Fruit fly (Drosophila melanogaster) whole organism, adult: Measurements from ENCODE around the gene chrb.

ENCODE experiments used
- CG11617 ChIP-seq: fragments of 200-800 bp; sonication (Bioruptor generic); optimal IDR thresholded peaks from 2 replicates; lab custom pipeline; 2017; ENCODE audit warnings: mild to moderate bottlenecking, missing biosample characterization, missing genetic modification reagents, missing genetic modification characterization
- CG12768 ChIP-seq: fragments of 200-800 bp; sonication (Bioruptor generic); optimal IDR thresholded peaks from 2 replicates; lab custom pipeline; 2017; ENCODE audit warnings: missing biosample characterization, missing genetic modification characterization, mild to moderate bottlenecking, moderate library complexity, missing genetic modification reagents
- CG14711 ChIP-seq: fragments of 200-800 bp; sonication (Bioruptor generic); optimal IDR thresholded peaks from 2 replicates; lab custom pipeline; 2018; ENCODE audit warnings: missing biosample characterization, mild to moderate bottlenecking, missing genetic modification characterization, moderate library complexity
- CG1620 ChIP-seq: fragments of 200-800 bp; sonication (Bioruptor generic); optimal IDR thresholded peaks from 2 replicates; lab custom pipeline; 2016; ENCODE audit warnings: missing biosample characterization, missing genetic modification characterization
- CG33017 ChIP-seq: fragments of 200-800 bp; sonication (Bioruptor generic); optimal IDR thresholded peaks from 2 replicates; lab custom pipeline; 2018; ENCODE audit warnings: missing biosample characterization, mild to moderate bottlenecking, missing genetic modification characterization, moderate library complexity
- CG5204 ChIP-seq: fragments of 200-800 bp; sonication (Bioruptor generic); optimal IDR thresholded peaks from 2 replicates; lab custom pipeline; 2016; ENCODE audit warnings: missing biosample characterization, missing genetic modification characterization
- CG7045 ChIP-seq: fragments of 200-800 bp; sonication (Bioruptor generic); optimal IDR thresholded peaks from 2 replicates; lab custom pipeline; 2017; ENCODE audit warnings: missing biosample characterization, mild to moderate bottlenecking, missing genetic modification characterization
- CG7101 ChIP-seq: fragments of 200-800 bp; sonication (Bioruptor generic); optimal IDR thresholded peaks from 2 replicates; lab custom pipeline; 2018; ENCODE audit warnings: missing biosample characterization, mild to moderate bottlenecking, missing genetic modification characterization, moderate library complexity
- Clk ChIP-seq: fragments of 200-800 bp; sonication (Bioruptor generic); optimal IDR thresholded peaks from 2 replicates; lab custom pipeline; 2017; ENCODE audit warnings: missing biosample characterization, missing genetic modification characterization
- Crg-1 ChIP-seq: fragments of 200-800 bp; sonication (Bioruptor generic); optimal IDR thresholded peaks from 2 replicates; lab custom pipeline; 2016; ENCODE audit warnings: missing biosample characterization, missing genetic modification characterization
- Hr96 ChIP-seq: fragments of 200-800 bp; sonication (Bioruptor generic); optimal IDR thresholded peaks from 2 replicates; lab custom pipeline; 2016; ENCODE audit warnings: missing biosample characterization, missing genetic modification characterization
- Mnt ChIP-seq: fragments of 200-800 bp; sonication (Bioruptor generic); optimal IDR thresholded peaks from 2 replicates; lab custom pipeline; 2016; ENCODE audit warnings: missing biosample characterization, mild to moderate bottlenecking, missing genetic modification characterization
- bab1 ChIP-seq: fragments of 200-800 bp; sonication (Bioruptor generic); optimal IDR thresholded peaks from 3 replicates; lab custom pipeline; 2019; ENCODE audit warnings: missing biosample characterization, mild to moderate bottlenecking, missing genetic modification characterization, moderate library complexity
- cic ChIP-seq: fragments of 200-800 bp; sonication (Bioruptor generic); optimal IDR thresholded peaks from 2 replicates; lab custom pipeline; 2017; ENCODE audit warnings: missing biosample characterization, mild to moderate bottlenecking, missing genetic modification characterization, moderate library complexity
- cnc ChIP-seq, 2 experiments: fragments of >200 bp; optimal IDR thresholded peaks; 2 replicates each; lab custom pipeline; 2017
- kay ChIP-seq: fragments of 200-800 bp; sonication (Bioruptor generic); peaks from one replicate; lab custom pipeline; 2016; ENCODE audit warnings: missing biosample characterization, missing genetic modification characterization, borderline replicate concordance
- ovo ChIP-seq: fragments of 200-800 bp; sonication (Bioruptor generic); optimal IDR thresholded peaks from 2 replicates; lab custom pipeline; 2016; ENCODE audit warnings: missing biosample characterization, missing genetic modification characterization
- pad ChIP-seq: fragments of 200-800 bp; sonication (Bioruptor generic); optimal IDR thresholded peaks from 3 replicates; lab custom pipeline; 2017; ENCODE audit warnings: missing biosample characterization, missing genetic modification characterization, mild to moderate bottlenecking, moderate library complexity, missing genetic modification reagents
- tj ChIP-seq: fragments of 200-800 bp; sonication (Bioruptor generic); optimal IDR thresholded peaks from 3 replicates; lab custom pipeline; 2017; ENCODE audit warnings: missing biosample characterization, mild to moderate bottlenecking, missing genetic modification characterization, moderate library complexity
- toe ChIP-seq: fragments of 200-800 bp; sonication (Bioruptor generic); optimal IDR thresholded peaks from 2 replicates; lab custom pipeline; 2016; ENCODE audit warnings: missing biosample characterization, missing genetic modification characterization

Gene chrb

dm6 chr3L:11529707-11530106, 42.4 kb downstream of the chrb start:
- TF ChIP-seq pad (GFP tag; lab: Kevin White, UChicago) (no peak), CG11617 (GFP tag; lab: Kevin White, UChicago) (no peak), bab1 (GFP tag; lab: Kevin White, UChicago) (no peak), cic (peak; percentile 43), Hr96 (no peak), ovo (GFP tag; lab: Kevin White, UChicago) (no peak), CG5204 (GFP tag; lab: Kevin White, UChicago) (no peak), CG7101 (tag; lab: Kevin White, UChicago) (no peak)

dm6 chr3L:11530370-11530769, 43.0 kb downstream of the chrb start:
- TF ChIP-seq tj (GFP tag; lab: Kevin White, UChicago) (no peak), CG1620 (GFP tag; lab: Kevin White, UChicago) (no peak), bab1 (GFP tag; lab: Kevin White, UChicago) (no peak), pad (GFP tag; lab: Kevin White, UChicago) (no peak), CG7101 (tag; lab: Kevin White, UChicago) (no peak), Hr96 (no peak), CG5204 (GFP tag; lab: Kevin White, UChicago) (no peak), cnc (optimal IDR thresholded peaks at IDR 0.05; lab: Kevin White, UChicago) (no peak), Clk (GFP tag; lab: Kevin White, UChicago) (no peak), CG7045 (no peak), CG12768 (no peak), CG33017 (tag; lab: Kevin White, UChicago) (no peak)

dm6 chr3L:11531300-11531699, 44.0 kb downstream of the chrb start:
- TF ChIP-seq CG12768 (peak; percentile 69), cic (peak; percentile 79), kay (peak; percentile 23), CG14711 (no peak), Clk (GFP tag; lab: Kevin White, UChicago) (peak; percentile 4), cnc (optimal IDR thresholded peaks at IDR 0.05; lab: Kevin White, UChicago) (no peak), CG33017 (tag; lab: Kevin White, UChicago) (peak; percentile 30), Mnt (peak; percentile 22)

- TF ChIP-seq Crg-1 (no peak), tj (GFP tag; lab: Kevin White, UChicago) (peak; percentile 47)
These were observed 44.8 kb downstream of the chrb start for dm6 chr3L:11531994-11532732.

- TF ChIP-seq tj (GFP tag; lab: Kevin White, UChicago): no peak
- TF ChIP-seq CG7101 (tag; lab: Kevin White, UChicago): no peak
- no peak for TF ChIP-seq ovo (GFP tag; lab: Kevin White, UChicago)
- TF ChIP-seq toe: no peak
- no peak for TF ChIP-seq bab1 (GFP tag; lab: Kevin White, UChicago)
- no peak for TF ChIP-seq CG11617 (GFP tag; lab: Kevin White, UChicago)
- no peak for TF ChIP-seq Clk (GFP tag; lab: Kevin White, UChicago)
- TF ChIP-seq Crg-1: no peak
- no peak for TF ChIP-seq CG5204 (GFP tag; lab: Kevin White, UChicago)
- TF ChIP-seq pad (GFP tag; lab: Kevin White, UChicago): no peak
- TF ChIP-seq CG33017 (tag; lab: Kevin White, UChicago): no peak
- TF ChIP-seq CG1620 (GFP tag; lab: Kevin White, UChicago): no peak
- TF ChIP-seq Mnt: no peak
- no peak for TF ChIP-seq CG12768
- no peak for TF ChIP-seq kay
- no peak for TF ChIP-seq cnc (optimal IDR thresholded peaks at IDR 0.05; lab: Kevin White, UChicago)
- no peak for TF ChIP-seq CG14711
- TF ChIP-seq cic: no peak
These were observed 46.5 kb downstream of the chrb start for dm6 chr3L:11533704-11534319.

- TF ChIP-seq Mnt (peak; percentile 20), cnc (optimal IDR thresholded peaks at IDR 0.05; lab: Kevin White, UChicago) (no peak), CG5204 (GFP tag; lab: Kevin White, UChicago) (no peak), pad (GFP tag; lab: Kevin White, UChicago) (no peak), CG12768 (peak; percentile 49), CG1620 (GFP tag; lab: Kevin White, UChicago) (peak; percentile 55), toe (peak; percentile 18), CG11617 (GFP tag; lab: Kevin White, UChicago) (no peak), kay (peak; percentile 97), CG33017 (tag; lab: Kevin White, UChicago) (peak; percentile 23), ovo (GFP tag; lab: Kevin White, UChicago) (peak; percentile 71), tj (GFP tag; lab: Kevin White, UChicago) (peak; percentile 70), bab1 (GFP tag; lab: Kevin White, UChicago) (no peak), CG14711 (no peak), CG7101 (tag; lab: Kevin White, UChicago) (no peak), Clk (GFP tag; lab: Kevin White, UChicago) (peak; percentile 61), Hr96 (no peak), Crg-1 (no peak), CG7045 (no peak), cic (peak; percentile 44)
These were observed 47.3 kb downstream of the chrb start for dm6 chr3L:11534391-11535246.
